Fruit fly (Drosophila melanogaster) whole organism, embryonic: Measurements from ENCODE around the gene RpL34b.

Experiments used
- Abd-B ChIP-seq: fragments of 200-800 bp; sonication (Bioruptor generic); optimal IDR thresholded peaks from 2 replicates; lab custom pipeline; 2018; ENCODE audit warnings: missing biosample characterization, mild to moderate bottlenecking, missing genetic modification characterization, moderate library complexity
- CG10462 ChIP-seq: fragments of 200-800 bp; sonication (Bioruptor generic); optimal IDR thresholded peaks from 2 replicates; lab custom pipeline; 2016; ENCODE audit warnings: missing biosample characterization, missing genetic modification characterization
- CG10979 ChIP-seq: fragments of 200-800 bp; sonication (Bioruptor generic); optimal IDR thresholded peaks from 2 replicates; lab custom pipeline; 2018; ENCODE audit warnings: missing biosample characterization, mild to moderate bottlenecking, missing genetic modification characterization, moderate library complexity
- CG11696 ChIP-seq: fragments of 200-800 bp; sonication (Bioruptor generic); IDR thresholded peaks from 2 replicates; pipeline ENCODE4 v1.3.6; 2022; ENCODE audit warnings: missing biosample characterization, missing genetic modification characterization
- CG12155 ChIP-seq: fragments of 200-800 bp; sonication (Bioruptor generic); optimal IDR thresholded peaks from 3 replicates; lab custom pipeline; 2016; ENCODE audit warnings: missing biosample characterization, missing genetic modification characterization
- CG12942 ChIP-seq: fragments of 200-800 bp; sonication (Bioruptor generic); optimal IDR thresholded peaks from 3 replicates; lab custom pipeline; 2016; ENCODE audit warnings: missing biosample characterization, missing genetic modification characterization
- CG14710 ChIP-seq: fragments of 200-800 bp; sonication (Bioruptor generic); optimal IDR thresholded peaks from 3 replicates; lab custom pipeline; 2019; ENCODE audit warnings: missing biosample characterization, mild to moderate bottlenecking, missing genetic modification characterization, moderate library complexity
- CG16863 ChIP-seq: fragments of 200-800 bp; sonication (Bioruptor generic); optimal IDR thresholded peaks from 3 replicates; lab custom pipeline; 2016; ENCODE audit warnings: missing biosample characterization, missing genetic modification characterization
- CG17385 ChIP-seq: fragments of 200-800 bp; sonication (Bioruptor generic); optimal IDR thresholded peaks from 3 replicates; lab custom pipeline; 2018; ENCODE audit warnings: missing biosample characterization, mild to moderate bottlenecking, missing genetic modification characterization
- CG17802 ChIP-seq: fragments of 200-800 bp; sonication (Bioruptor generic); optimal IDR thresholded peaks from 2 replicates; lab custom pipeline; 2018; ENCODE audit warnings: missing biosample characterization, mild to moderate bottlenecking, missing genetic modification characterization, moderate library complexity
- CG18764 ChIP-seq: fragments of 200-800 bp; sonication (Bioruptor generic); optimal IDR thresholded peaks from 3 replicates; lab custom pipeline; 2016; ENCODE audit warnings: missing biosample characterization, missing genetic modification characterization
- CG3065 ChIP-seq: fragments of 200-800 bp; sonication (Bioruptor generic); optimal IDR thresholded peaks from 2 replicates; lab custom pipeline; 2016; ENCODE audit warnings: missing biosample characterization, missing genetic modification characterization
- CG31224 ChIP-seq: fragments of 200-800 bp; sonication (Bioruptor generic); IDR thresholded peaks from 2 replicates; pipeline ENCODE4 v1.3.6; 2022; ENCODE audit warnings: missing biosample characterization, missing genetic modification characterization
- CG3163 ChIP-seq: fragments of 200-800 bp; sonication (Bioruptor generic); optimal IDR thresholded peaks from 3 replicates; lab custom pipeline; 2016; ENCODE audit warnings: missing biosample characterization, missing genetic modification characterization
- CG33557 ChIP-seq: fragments of 200-800 bp; sonication (Bioruptor generic); optimal IDR thresholded peaks from 2 replicates; lab custom pipeline; 2019; ENCODE audit warnings: missing biosample characterization, mild to moderate bottlenecking, missing genetic modification characterization, moderate library complexity
- CG4282 ChIP-seq: fragments of 200-800 bp; sonication (Bioruptor generic); optimal IDR thresholded peaks from 2 replicates; lab custom pipeline; 2016; ENCODE audit warnings: missing biosample characterization, missing genetic modification characterization
- CG4707 ChIP-seq: fragments of 200-800 bp; sonication (Bioruptor generic); optimal IDR thresholded peaks from 2 replicates; lab custom pipeline; 2018; ENCODE audit warnings: missing biosample characterization, mild to moderate bottlenecking, missing genetic modification characterization, moderate library complexity
- CG5245 ChIP-seq: fragments of 200-800 bp; sonication (Bioruptor generic); optimal IDR thresholded peaks from 3 replicates; lab custom pipeline; 2016; ENCODE audit warnings: missing biosample characterization, missing genetic modification characterization
- CG8478 ChIP-seq: fragments of >200 bp; optimal IDR thresholded peaks from 2 replicates; lab custom pipeline; 2018
- D ChIP-seq, 2 experiments: fragments of 200-800 bp in 1 of 2; fragments of >200 bp in 1 of 2; sonication (Bioruptor generic) in 1 of 2; optimal IDR thresholded peaks; 2 replicates in 1 of 2; 3 replicates in 1 of 2; lab custom pipeline; 2017; ENCODE audit warnings: mild to moderate bottlenecking in 1 of 2, missing biosample characterization in 1 of 2, missing genetic modification characterization in 1 of 2, missing genetic modification reagents in 1 of 2
- Deaf1 ChIP-seq: fragments of 200-800 bp; optimal IDR thresholded peaks from 3 replicates; lab custom pipeline; 2019; ENCODE audit warnings: missing biosample characterization, mild to moderate bottlenecking, missing genetic modification characterization, moderate library complexity
- Dip2 ChIP-seq: fragments of 200-800 bp; sonication (Bioruptor generic); IDR thresholded peaks from 2 replicates; pipeline ENCODE4 v1.3.6; 2022; ENCODE audit warnings: missing biosample characterization, missing genetic modification characterization
- Eip74EF ChIP-seq, 2 experiments: fragments of 200-800 bp in 1 of 2; fragments of >200 bp in 1 of 2; sonication (Bioruptor generic) in 1 of 2; optimal IDR thresholded peaks; 2 replicates each; lab custom pipeline; 2017 to 2019; ENCODE audit warnings: missing biosample characterization in 2 of 2, missing genetic modification characterization in 2 of 2, mild to moderate bottlenecking in 1 of 2, moderate library complexity in 1 of 2
- Fer1 ChIP-seq: fragments of 200-800 bp; sonication (Bioruptor generic); optimal IDR thresholded peaks from 2 replicates; lab custom pipeline; 2017; ENCODE audit warnings: missing biosample characterization, mild to moderate bottlenecking, missing genetic modification characterization
- H15 ChIP-seq: fragments of 200-800 bp; sonication (Bioruptor generic); IDR thresholded peaks from 3 replicates; pipeline ENCODE4 v1.3.6; 2022; ENCODE audit warnings: missing biosample characterization, missing genetic modification characterization
- Hr39 ChIP-seq: fragments of >200 bp; optimal IDR thresholded peaks from 2 replicates; lab custom pipeline; 2017
- Jarid2 ChIP-seq: fragments of 200-800 bp; sonication (Bioruptor generic); optimal IDR thresholded peaks from 3 replicates; lab custom pipeline; 2017; ENCODE audit warnings: mild to moderate bottlenecking, missing biosample characterization, missing genetic modification reagents, missing genetic modification characterization
- Max ChIP-seq: fragments of 200-800 bp; sonication (Bioruptor generic); optimal IDR thresholded peaks from 2 replicates; lab custom pipeline; 2016; ENCODE audit warnings: missing biosample characterization, mild to moderate bottlenecking, missing genetic modification characterization
- Ravus ChIP-seq: fragments of 200-800 bp; sonication (Bioruptor generic); IDR thresholded peaks from 2 replicates; pipeline ENCODE4 v1.3.6; 2022; ENCODE audit warnings: missing biosample characterization, missing genetic modification characterization
- Six4 ChIP-seq: fragments of 200-800 bp; sonication (Bioruptor generic); optimal IDR thresholded peaks from 2 replicates; lab custom pipeline; 2016; ENCODE audit warnings: missing biosample characterization, missing genetic modification characterization
- TFAM ChIP-seq: fragments of 200-800 bp; sonication (Bioruptor generic); optimal IDR thresholded peaks from 2 replicates; lab custom pipeline; 2017; ENCODE audit warnings: missing biosample characterization, missing genetic modification characterization, inconsistent platforms
- Usf ChIP-seq: fragments of 200-800 bp; sonication (Bioruptor generic); optimal IDR thresholded peaks from 2 replicates; lab custom pipeline; 2017; ENCODE audit warnings: missing genotype, missing biosample characterization, missing genetic modification characterization
- croc ChIP-seq: fragments of 200-800 bp; sonication (Bioruptor generic); conservative IDR thresholded peaks from 3 replicates; pipeline ENCODE4 v1.3.6; 2022; ENCODE audit warnings: missing biosample characterization, missing genetic modification characterization
- crol ChIP-seq: fragments of 200-800 bp; sonication (Bioruptor generic); IDR thresholded peaks from 2 replicates; pipeline ENCODE4 v1.3.6; 2022; ENCODE audit warnings: missing biosample characterization, missing genetic modification characterization
- dpn ChIP-seq, 2 experiments: fragments of 200-800 bp; sonication (Bioruptor generic); optimal IDR thresholded peaks; 3 replicates each; lab custom pipeline; 2016; ENCODE audit warnings: missing biosample characterization in 2 of 2, missing genetic modification characterization in 2 of 2
- ems ChIP-seq: fragments of 200-800 bp; sonication (Bioruptor generic); optimal IDR thresholded peaks from 3 replicates; lab custom pipeline; 2016; ENCODE audit warnings: missing biosample characterization, missing genetic modification characterization
- grau ChIP-seq: fragments of 200-800 bp; optimal IDR thresholded peaks from 3 replicates; lab custom pipeline; 2019; ENCODE audit warnings: missing biosample characterization, mild to moderate bottlenecking, missing genetic modification characterization, moderate library complexity
- grn ChIP-seq: fragments of 200-800 bp; sonication (Bioruptor generic); optimal IDR thresholded peaks from 3 replicates; lab custom pipeline; 2017; ENCODE audit warnings: missing biosample characterization, missing genetic modification characterization
- inv ChIP-seq: fragments of 200-800 bp; sonication (Bioruptor generic); IDR thresholded peaks from 2 replicates; pipeline ENCODE4 v1.3.6; 2022; ENCODE audit warnings: missing biosample characterization, missing genetic modification characterization; ENCODE audit not compliant: partially characterized antibody
- ken ChIP-seq: fragments of 200-800 bp; sonication (Bioruptor generic); IDR thresholded peaks from 3 replicates; pipeline ENCODE4 v1.3.6; 2022; ENCODE audit warnings: missing biosample characterization, missing genetic modification characterization
- sc ChIP-seq, 3 experiments: fragments of >200 bp in 2 of 3; fragments of 200-800 bp in 1 of 3; sonication (Bioruptor generic) in 1 of 3; optimal IDR thresholded peaks; 2 replicates in 2 of 3; 3 replicates in 1 of 3; lab custom pipeline; 2017; ENCODE audit warnings: mild to moderate bottlenecking in 1 of 3, missing biosample characterization in 1 of 3, missing genetic modification characterization in 1 of 3, missing genetic modification reagents in 1 of 3
- sqz ChIP-seq: fragments of 200-800 bp; sonication (Bioruptor generic); optimal IDR thresholded peaks from 3 replicates; lab custom pipeline; 2018; ENCODE audit warnings: missing biosample characterization, mild to moderate bottlenecking, missing genetic modification characterization
- tin ChIP-seq: fragments of 200-800 bp; sonication (Bioruptor generic); optimal IDR thresholded peaks from 3 replicates; lab custom pipeline; 2016; ENCODE audit warnings: missing biosample characterization, missing genetic modification characterization
- tio ChIP-seq: fragments of 200-800 bp; sonication (Bioruptor generic); optimal IDR thresholded peaks from 2 replicates; lab custom pipeline; 2017; ENCODE audit warnings: missing biosample characterization, missing genetic modification characterization, inconsistent platforms
- tll ChIP-seq, 2 experiments: fragments of 200-800 bp in 1 of 2; fragments of >200 bp in 1 of 2; sonication (Bioruptor generic) in 1 of 2; optimal IDR thresholded peaks; 2 replicates each; lab custom pipeline; 2017 to 2019; ENCODE audit warnings: missing biosample characterization in 2 of 2, missing genetic modification characterization in 2 of 2, mild to moderate bottlenecking in 1 of 2, moderate library complexity in 1 of 2
- ttk ChIP-seq: fragments of 200-800 bp; sonication (Bioruptor generic); IDR thresholded peaks from 2 replicates; pipeline ENCODE4 v2.1.2; 2022; ENCODE audit warnings: missing biosample characterization, missing genetic modification characterization
- tx ChIP-seq: fragments of 200-800 bp; sonication (Bioruptor generic); optimal IDR thresholded peaks from 2 replicates; lab custom pipeline; 2016; ENCODE audit warnings: missing biosample characterization, missing genetic modification characterization
- vvl ChIP-seq: fragments of 200-800 bp; sonication (Bioruptor generic); IDR thresholded peaks from 2 replicates; pipeline ENCODE4 v1.3.6; 2022; ENCODE audit warnings: missing biosample characterization, missing genetic modification characterization
- zen ChIP-seq: fragments of 200-800 bp; sonication (Bioruptor generic); optimal IDR thresholded peaks from 3 replicates; lab custom pipeline; 2018; ENCODE audit warnings: missing biosample characterization, mild to moderate bottlenecking, missing genetic modification characterization, moderate library complexity

The RpL34b gene

dm6 chr3R:9378644-9379411, 22.2 kb downstream of the RpL34b start (continued):
- TF ChIP-seq dpn (GFP tag; optimal IDR thresholded peaks at IDR 0.05; lab: Kevin White, UChicago) (peak in 1 of 2 experiments; percentile 20), croc (GFP tag; lab: Robert Waterston, UW) (peak; percentile 54; the same call in 2 of the 3 replicates), Abd-B (GFP tag; lab: Kevin White, UChicago) (peak; percentile 9), CG17802 (tag; lab: Kevin White, UChicago) (peak; percentile 24), grn (peak; percentile 79), Usf (GFP tag; lab: Kevin White, UChicago) (peak; percentile 39), CG18764 (GFP tag; lab: Kevin White, UChicago) (peak; percentile 25), CG10462 (GFP tag; lab: Kevin White, UChicago) (peak; percentile 9), CG14710 (tag; lab: Kevin White, UChicago) (peak; percentile 87), Jarid2 (GFP tag; lab: Kevin White, UChicago) (peak; percentile 16), CG5245 (peak; percentile 38), D (optimal IDR thresholded peaks at IDR 0.05; lab: Kevin White, UChicago) (no peak), D (GFP tag; optimal IDR thresholded peaks at IDR 0.05; lab: Kevin White, UChicago) (peak; percentile 74), CG12155 (GFP tag; lab: Kevin White, UChicago) (peak; percentile 22), CG12942 (GFP tag; lab: Kevin White, UChicago) (no peak), ems (GFP tag; lab: Kevin White, UChicago) (no peak), zen (tag; lab: Kevin White, UChicago) (peak; percentile 71), Fer1 (GFP tag; lab: Kevin White, UChicago) (peak; percentile 32), inv (no peak), Ravus (GFP tag; lab: Robert Waterston, UW) (no peak), Six4 (no peak), CG10979 (tag; lab: Kevin White, UChicago) (peak; percentile 87), CG4707 (GFP tag; lab: Kevin White, UChicago) (no peak), CG3163 (GFP tag; lab: Kevin White, UChicago) (no peak), CG31224 (GFP tag; lab: Robert Waterston, UW) (no peak), CG33557 (GFP tag; lab: Kevin White, UChicago) (peak; percentile 85), tll (GFP tag; optimal IDR thresholded peaks at IDR 0.05; lab: Kevin White, UChicago) (peak in 1 of 2 experiments; percentile 81), CG3065 (GFP tag; lab: Kevin White, UChicago) (peak; percentile 6), Dip2 (no peak), H15 (GFP tag; lab: Robert Waterston, UW) (no peak), tio (GFP tag; lab: Kevin White, UChicago) (peak; percentile 60), Hr39 (lab: Kevin White, UChicago) (no peak), ken (GFP tag; lab: Robert Waterston, UW) (no peak), CG11696 (GFP tag; lab: Robert Waterston, UW) (no peak), TFAM (GFP tag; lab: Kevin White, UChicago) (peak; percentile 29), crol (GFP tag; lab: Robert Waterston, UW) (no peak; the same call in 1 of the 2 replicates), CG17385 (GFP tag; lab: Kevin White, UChicago) (peak; percentile 28), tx (GFP tag; lab: Kevin White, UChicago) (no peak), CG8478 (lab: Kevin White, UChicago) (no peak), grau (peak; percentile 59), Max (peak; percentile 24), vvl (peak; percentile 58), ttk (GFP tag; lab: Robert Waterston, UW) (no peak), Deaf1 (tag; lab: Kevin White, UChicago) (peak; percentile 45), CG4282 (GFP tag; lab: Kevin White, UChicago) (no peak), sqz (GFP tag; lab: Kevin White, UChicago) (peak; percentile 68), sc (optimal IDR thresholded peaks at IDR 0.05; lab: Kevin White, UChicago) (no peak), sc (GFP tag; optimal IDR thresholded peaks at IDR 0.05; lab: Kevin White, UChicago) (peak; percentile 33), tin (GFP tag; lab: Kevin White, UChicago) (peak; percentile 54), Eip74EF (GFP tag; optimal IDR thresholded peaks at IDR 0.05; lab: Kevin White, UChicago) (peak in 1 of 2 experiments; percentile 66), CG16863 (GFP tag; lab: Kevin White, UChicago) (no peak)
